Worm (Caenorhabditis elegans) whole organism, L2 larva: ENCODE measurements around the gene F46F5.15.

Experiments
- R02D3.7 ChIP-seq: fragments of 150-350 bp; optimal IDR thresholded peaks from 2 replicates; lab custom pipeline; 2014; ENCODE audit warnings: missing biosample characterization, missing genetic modification characterization
- Y55F3AM.14 ChIP-seq: fragments of 200-800 bp; sonication (Bioruptor generic); optimal IDR thresholded peaks from 2 replicates; lab custom pipeline; 2018; ENCODE audit warnings: mild to moderate bottlenecking, missing genetic modification characterization, missing compliant biosample characterization
- ZK546.5 ChIP-seq: sonication (generic microtip); optimal IDR thresholded peaks from 2 replicates; lab custom pipeline; 2017; ENCODE audit warnings: missing biosample characterization, missing genetic modification characterization
- alr-1 ChIP-seq: fragments of 150-350 bp; optimal IDR thresholded peaks from 2 replicates; lab custom pipeline; 2014; ENCODE audit warnings: missing biosample characterization, missing genetic modification characterization
- ceh-82 ChIP-seq: fragments of 150-350 bp; optimal IDR thresholded peaks from 2 replicates; lab custom pipeline; 2014; ENCODE audit warnings: missing biosample characterization, missing genetic modification characterization
- crh-2 ChIP-seq: sonication (generic microtip); optimal IDR thresholded peaks from 2 replicates; lab custom pipeline; 2017; ENCODE audit warnings: missing biosample characterization, missing genetic modification characterization
- elt-1 ChIP-seq: fragments of 150-350 bp; optimal IDR thresholded peaks from 2 replicates; lab custom pipeline; 2014; ENCODE audit warnings: missing biosample characterization, missing genetic modification characterization
- elt-3 ChIP-seq: sonication (generic microtip); optimal IDR thresholded peaks from 2 replicates; lab custom pipeline; 2017; ENCODE audit warnings: missing biosample characterization, missing genetic modification characterization
- fos-1 ChIP-seq: fragments of 150-350 bp; optimal IDR thresholded peaks from 2 replicates; lab custom pipeline; 2014; ENCODE audit warnings: missing biosample characterization, missing genetic modification characterization
- lin-11 ChIP-seq: fragments of 150-350 bp; sonication (generic microtip); optimal IDR thresholded peaks from 2 replicates; lab custom pipeline; 2014; ENCODE audit warnings: missing biosample characterization, missing genetic modification characterization, inconsistent platforms, mixed read lengths
- lin-13 ChIP-seq: fragments of 150-350 bp; optimal IDR thresholded peaks from 2 replicates; lab custom pipeline; 2014; ENCODE audit warnings: missing biosample characterization, missing genetic modification reagents, missing genetic modification characterization
- lsy-2 ChIP-seq, 2 experiments: fragments of 150-350 bp in 1 of 2; sonication (generic microtip) in 1 of 2; optimal IDR thresholded peaks; 2 replicates each; lab custom pipeline; 2014 to 2017; ENCODE audit warnings: missing biosample characterization in 2 of 2, missing genetic modification characterization in 2 of 2
- mab-5 ChIP-seq: fragments of 150-350 bp; optimal IDR thresholded peaks from 2 replicates; lab custom pipeline; 2014; ENCODE audit warnings: missing biosample characterization, missing genetic modification characterization
- mbf-1 ChIP-seq: sonication (generic microtip); optimal IDR thresholded peaks from 2 replicates; lab custom pipeline; 2017; ENCODE audit warnings: missing biosample characterization, missing genetic modification characterization
- mdl-1 ChIP-seq, 2 experiments: fragments of 150-350 bp in 1 of 2; sonication (generic microtip) in 1 of 2; optimal IDR thresholded peaks; 2 replicates each; lab custom pipeline; 2017; ENCODE audit warnings: missing biosample characterization in 2 of 2, missing genetic modification characterization in 2 of 2
- nhr-10 ChIP-seq: sonication (generic microtip); optimal IDR thresholded peaks from 2 replicates; lab custom pipeline; 2017; ENCODE audit warnings: missing biosample characterization, missing genetic modification characterization
- nhr-11 ChIP-seq: fragments of 150-350 bp; optimal IDR thresholded peaks from 2 replicates; lab custom pipeline; 2014; ENCODE audit warnings: missing biosample characterization, missing genetic modification characterization
- nhr-12 ChIP-seq: fragments of 150-350 bp; optimal IDR thresholded peaks from 2 replicates; lab custom pipeline; 2014; ENCODE audit warnings: missing biosample characterization, missing genetic modification characterization
- nhr-21 ChIP-seq: fragments of 150-350 bp; optimal IDR thresholded peaks from 2 replicates; lab custom pipeline; 2014; ENCODE audit warnings: missing biosample characterization, missing genetic modification characterization
- nhr-23 ChIP-seq: fragments of 150-350 bp; optimal IDR thresholded peaks from 2 replicates; lab custom pipeline; 2014; ENCODE audit warnings: missing biosample characterization, missing genetic modification reagents, missing genetic modification characterization
- nhr-237 ChIP-seq: fragments of 150-350 bp; optimal IDR thresholded peaks from 2 replicates; lab custom pipeline; 2014; ENCODE audit warnings: missing biosample characterization, missing genetic modification characterization
- nhr-6 ChIP-seq: fragments of 150-350 bp; optimal IDR thresholded peaks from 2 replicates; lab custom pipeline; 2014; ENCODE audit warnings: missing biosample characterization, missing genetic modification characterization
- nhr-77 ChIP-seq: fragments of 150-350 bp; optimal IDR thresholded peaks from 2 replicates; lab custom pipeline; 2014; ENCODE audit warnings: missing biosample characterization, missing genetic modification characterization
- peb-1 ChIP-seq: fragments of 150-350 bp; optimal IDR thresholded peaks from 2 replicates; lab custom pipeline; 2014; ENCODE audit warnings: missing biosample characterization, missing genetic modification characterization
- sem-4 ChIP-seq: fragments of 150-350 bp; optimal IDR thresholded peaks from 2 replicates; lab custom pipeline; 2014; ENCODE audit warnings: missing biosample characterization, missing genetic modification reagents, missing genetic modification characterization
- sma-3 ChIP-seq: sonication (generic microtip); optimal IDR thresholded peaks from 2 replicates; lab custom pipeline; 2016; ENCODE audit warnings: missing genetic modification reagents, missing genetic modification characterization, missing compliant biosample characterization
- sma-9 ChIP-seq, 2 experiments: fragments of 150-350 bp in 1 of 2; sonication (generic microtip) in 1 of 2; optimal IDR thresholded peaks; 2 replicates each; lab custom pipeline; 2014 to 2016; ENCODE audit warnings: missing genetic modification characterization in 2 of 2, mild to moderate bottlenecking in 1 of 2, missing biosample characterization in 1 of 2, missing compliant biosample characterization in 1 of 2, missing genetic modification reagents in 1 of 2, moderate library complexity in 1 of 2
- snpc-4 ChIP-seq: fragments of 150-350 bp; optimal IDR thresholded peaks from 2 replicates; lab custom pipeline; 2014; ENCODE audit warnings: missing biosample characterization, missing genetic modification characterization
- unc-39 ChIP-seq: fragments of 150-350 bp; optimal IDR thresholded peaks from 2 replicates; lab custom pipeline; 2014; ENCODE audit warnings: missing biosample characterization, missing genetic modification characterization
- unc-55 ChIP-seq: fragments of 150-350 bp; sonication (generic microtip); optimal IDR thresholded peaks from 3 replicates; lab custom pipeline; 2014; ENCODE audit warnings: missing biosample characterization, missing genetic modification reagents, missing genetic modification characterization
- unc-62 ChIP-seq: fragments of 150-350 bp; optimal IDR thresholded peaks from 2 replicates; lab custom pipeline; 2014; ENCODE audit warnings: missing biosample characterization, missing genetic modification reagents, missing genetic modification characterization
- ztf-1 ChIP-seq: fragments of 200-800 bp; sonication (Bioruptor generic); conservative IDR thresholded peaks from 2 replicates; pipeline ENCODE4 v1.3.6; 2022; ENCODE audit warnings: missing genetic modification characterization, missing compliant biosample characterization
- ztf-11 ChIP-seq: sonication (generic microtip); optimal IDR thresholded peaks from 2 replicates; lab custom pipeline; 2017; ENCODE audit warnings: missing biosample characterization, missing genetic modification characterization

F46F5.15 gene

ce11 chrII:786938-787337 lies 1.3 kb upstream of the F46F5.15 start, which contains the start of gene F46F5.16:
F46F5.16 (plus strand) TSS chrII:787238.
- TF ChIP-seq nhr-77 (tag; lab: Kevin White, UChicago) (no peak), unc-62 (GFP tag; lab: Kevin White, UChicago) (no peak), unc-39 (tag; lab: Kevin White, UChicago) (no peak), peb-1 (tag; lab: Kevin White, UChicago) (no peak), mab-5 (tag; lab: Kevin White, UChicago) (no peak), ztf-11 (tag; lab: Kevin White, UChicago) (no peak), lin-11 (no peak), nhr-12 (tag; lab: Kevin White, UChicago) (no peak), nhr-21 (tag; lab: Kevin White, UChicago) (no peak), nhr-6 (tag; lab: Kevin White, UChicago) (no peak), lin-13 (no peak)
- TF ChIP-seq, all 48 proteins: peak for 0

ce11 chrII:791828-792227 lies 3.6 kb downstream of the F46F5.15 start, which contains the start of gene F46F5.1:
F46F5.1 (minus strand) TSS chrII:791928.
- TF ChIP-seq elt-1 (tag; lab: Kevin White, UChicago) (no peak), lsy-2 (tag; optimal IDR thresholded peaks at IDR 0.05; lab: Kevin White, UChicago) (no peak), sma-3 (GFP tag; lab: Kevin White, UChicago) (no peak), snpc-4 (tag; lab: Kevin White, UChicago) (no peak), nhr-10 (tag; lab: Kevin White, UChicago) (no peak), alr-1 (tag; lab: Kevin White, UChicago) (no peak), crh-2 (no peak), mbf-1 (tag; lab: Kevin White, UChicago) (no peak), nhr-23 (tag; lab: Kevin White, UChicago) (no peak), unc-62 (GFP tag; lab: Kevin White, UChicago) (no peak), nhr-12 (tag; lab: Kevin White, UChicago) (no peak), ztf-11 (tag; lab: Kevin White, UChicago) (no peak), lin-13 (no peak), unc-39 (tag; lab: Kevin White, UChicago) (no peak), lin-11 (no peak)

- TF ChIP-seq mbf-1 (tag; lab: Kevin White, UChicago) (no peak), ztf-11 (tag; lab: Kevin White, UChicago) (no peak), fos-1 (tag; lab: Kevin White, UChicago) (no peak), ceh-82 (tag; lab: Kevin White, UChicago) (no peak), peb-1 (tag; lab: Kevin White, UChicago) (no peak), mdl-1 (tag; optimal IDR thresholded peaks at IDR 0.05; lab: Kevin White, UChicago) (no peak), ztf-1 (GFP tag; lab: Robert Waterston, UW) (no peak), nhr-77 (tag; lab: Kevin White, UChicago) (no peak)
Measured at ce11 chrII:796916-797315, 8.7 kb downstream of the F46F5.15 start.

DNA sequence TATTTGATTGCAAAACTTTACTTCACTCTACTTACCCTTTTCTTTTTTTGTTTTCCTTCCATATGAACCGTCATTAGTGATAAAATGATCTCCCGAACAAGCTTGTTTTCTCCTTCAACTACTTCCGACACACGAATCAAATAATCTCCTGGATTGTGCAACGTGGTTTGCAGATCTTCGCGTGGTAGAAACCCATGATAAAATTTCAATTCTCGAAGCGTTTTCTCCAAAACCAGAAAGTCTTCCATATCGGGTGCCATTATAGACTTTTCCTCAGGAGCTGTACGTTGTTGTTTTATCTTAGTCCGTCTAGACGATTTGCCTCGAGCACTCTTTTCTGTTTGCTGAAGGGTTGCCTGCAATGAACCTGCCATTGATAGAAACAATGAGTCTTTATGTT lies 9.2 kb downstream of the F46F5.15 start:
- TF ChIP-seq unc-62 (GFP tag; lab: Kevin White, UChicago) (no peak), elt-3 (tag; lab: Kevin White, UChicago) (no peak), elt-1 (tag; lab: Kevin White, UChicago) (no peak), R02D3.7 (tag; lab: Kevin White, UChicago) (no peak), sma-9 (GFP tag; optimal IDR thresholded peaks at IDR 0.05; lab: Kevin White, UChicago) (no peak), sma-9 (tag; optimal IDR thresholded peaks at IDR 0.05; lab: Kevin White, UChicago) (no peak), nhr-77 (tag; lab: Kevin White, UChicago) (no peak), Y55F3AM.14 (GFP tag; lab: Kevin White, UChicago) (no peak), unc-55 (GFP tag; lab: Kevin White, UChicago) (no peak), ZK546.5 (tag; lab: Kevin White, UChicago) (no peak), nhr-237 (tag; lab: Kevin White, UChicago) (no peak), sem-4 (no peak), nhr-11 (tag; lab: Kevin White, UChicago) (no peak), peb-1 (tag; lab: Kevin White, UChicago) (no peak), crh-2 (no peak), lsy-2 (tag; optimal IDR thresholded peaks at IDR 0.05; lab: Kevin White, UChicago) (no peak), alr-1 (tag; lab: Kevin White, UChicago) (no peak), nhr-23 (tag; lab: Kevin White, UChicago) (no peak), nhr-6 (tag; lab: Kevin White, UChicago) (no peak)
- TF ChIP-seq, all 48 proteins: peak for 0
